Worm (Caenorhabditis elegans): Measurements from ENCODE around the gene F11A10.6.

DNA sequence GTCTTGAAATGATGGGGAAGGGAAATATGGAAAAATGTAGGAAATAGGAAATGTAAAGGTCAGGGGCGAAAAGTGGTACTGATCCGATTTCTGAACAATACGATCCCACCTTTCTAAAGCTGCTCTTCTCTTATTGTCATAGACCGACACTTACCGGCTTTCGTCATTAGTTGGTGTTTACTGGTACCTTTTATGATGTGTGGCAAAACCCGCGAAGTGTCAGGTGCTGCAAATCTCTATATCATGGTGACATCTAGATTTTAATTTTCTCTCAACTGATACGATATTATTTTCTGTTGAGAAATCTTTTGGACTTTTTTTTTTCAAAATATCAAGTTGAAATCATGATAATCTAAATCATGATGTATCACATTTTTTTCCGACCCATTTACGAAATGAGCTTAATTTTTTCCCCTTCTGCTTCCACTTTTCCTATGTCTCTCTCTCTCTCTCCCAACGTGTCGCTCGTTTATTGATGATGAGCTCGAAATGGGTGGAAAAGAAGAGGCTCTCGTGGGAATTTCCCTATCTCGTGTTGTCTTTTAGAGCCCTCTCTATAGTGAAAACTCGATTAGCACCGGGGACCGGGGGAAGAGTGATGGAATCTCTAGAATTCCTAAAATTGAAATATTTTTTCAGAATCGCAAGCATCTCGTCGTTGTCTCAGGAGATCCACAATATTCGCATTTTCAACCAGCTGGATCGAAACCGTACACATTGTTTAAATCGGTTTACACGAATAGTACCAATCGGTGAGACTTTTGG is 42.0 kb upstream of the F11A10.6 start:
- TF ChIP-seq him-1 (tag; optimal IDR thresholded peaks at IDR 0.05) (no peak), dao-5 (tag; optimal IDR thresholded peaks at IDR 0.05) (no peak)

All from whole organism, L4/young adult.